Worm (Caenorhabditis elegans): ENCODE results near the gene lin-14.
A peak's percentile ranks its signal among the peaks of the same experiment; 100 is the strongest.

lin-14 gene

DNA sequence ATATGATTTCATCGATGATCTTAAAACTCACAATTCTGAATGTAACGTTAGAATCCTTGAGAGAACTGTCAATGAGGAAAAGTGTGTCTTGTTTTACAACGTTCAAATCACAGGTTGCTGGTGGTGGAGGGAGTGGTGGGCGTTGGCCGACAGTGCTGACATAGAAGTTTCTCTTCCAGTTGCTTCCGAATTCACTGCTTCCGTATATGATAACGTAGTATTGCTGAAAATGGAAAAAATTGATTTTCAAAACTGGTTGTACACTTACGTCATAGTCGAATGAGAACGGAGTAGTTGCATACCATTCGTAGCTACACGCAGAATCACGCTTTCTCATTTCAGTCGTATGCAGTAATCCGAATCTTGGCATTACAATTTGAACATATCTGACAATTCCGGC, 26.5 kb downstream of the lin-14 start:
- no peak for TF ChIP-seq lin-15B (tag; optimal IDR thresholded peaks at IDR 0.05)
- no peak for TF ChIP-seq unc-62 (GFP tag; optimal IDR thresholded peaks at IDR 0.05)
- TF ChIP-seq unc-39 (tag; optimal IDR thresholded peaks at IDR 0.05) = no peak
- no peak for TF ChIP-seq nhr-12 (tag; optimal IDR thresholded peaks at IDR 0.05)
- no peak for TF ChIP-seq elt-3 (tag; optimal IDR thresholded peaks at IDR 0.05)
- TF ChIP-seq egl-27 (tag; optimal IDR thresholded peaks at IDR 0.05) = no peak

DNA sequence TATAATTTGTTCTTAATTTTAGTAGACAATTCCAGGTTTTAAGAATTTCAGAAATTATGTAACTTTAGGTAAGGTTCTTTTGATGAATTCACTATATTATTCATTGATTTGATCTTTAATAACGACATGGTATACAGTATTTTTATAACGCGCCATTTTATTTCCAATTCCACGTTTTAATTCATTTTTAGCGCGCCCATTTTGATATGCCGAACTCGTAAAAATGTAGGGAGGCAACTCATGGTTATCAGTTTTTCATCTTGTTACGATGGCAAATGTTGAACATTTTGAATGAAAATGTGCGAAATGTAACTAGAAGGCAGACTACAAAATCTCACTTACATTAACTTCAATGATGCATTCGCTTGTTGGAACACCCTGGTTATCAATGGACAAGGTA, 33.5 kb downstream of the lin-14 start:
- no peak for TF ChIP-seq skn-1 (tag; optimal IDR thresholded peaks at IDR 0.05)
- peak; percentile 62 for TF ChIP-seq pqm-1 (tag; optimal IDR thresholded peaks at IDR 0.05)
- no peak for TF ChIP-seq ceh-28 (tag; optimal IDR thresholded peaks at IDR 0.05)
- no peak for TF ChIP-seq ceh-9 (tag; optimal IDR thresholded peaks at IDR 0.05)
- no peak for TF ChIP-seq ceh-82 (tag; optimal IDR thresholded peaks at IDR 0.05)
- TF ChIP-seq nhr-237 (tag; optimal IDR thresholded peaks at IDR 0.05) = no peak
- no peak for TF ChIP-seq fkh-2 (tag; optimal IDR thresholded peaks at IDR 0.05)
- no peak for TF ChIP-seq egl-5 (tag; optimal IDR thresholded peaks at IDR 0.05)
- no peak for TF ChIP-seq lin-39 (tag; optimal IDR thresholded peaks at IDR 0.05)
- TF ChIP-seq mdl-1 (tag; optimal IDR thresholded peaks at IDR 0.05) = no peak
- no peak for TF ChIP-seq nhr-11 (tag; optimal IDR thresholded peaks at IDR 0.05)
- no peak for TF ChIP-seq nhr-77 (tag; optimal IDR thresholded peaks at IDR 0.05)
- TF ChIP-seq elt-2 (tag; optimal IDR thresholded peaks at IDR 0.05) = peak; percentile 68

DNA sequence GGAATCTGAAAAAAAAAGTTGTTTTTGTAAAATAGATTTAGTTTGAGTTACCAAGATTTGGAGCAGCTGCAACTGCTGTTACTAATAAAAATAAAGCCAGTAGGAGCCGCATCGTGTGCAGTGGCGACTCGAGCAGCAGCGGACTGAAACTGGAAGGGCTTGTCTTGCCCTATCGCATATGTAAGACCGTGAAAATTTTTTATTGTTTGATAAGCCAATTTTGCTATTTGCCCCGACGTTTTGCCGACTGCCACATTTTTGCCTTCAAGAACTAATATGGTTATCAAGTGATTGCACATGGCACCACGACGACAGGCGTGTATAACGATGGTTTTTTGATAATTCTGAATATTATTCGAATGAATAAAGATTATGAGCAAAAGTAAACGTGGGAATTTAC, 34.4 kb downstream of the lin-14 start, which contains the start of gene T25C12.3:
TSS of gene T25C12.3 (minus strand) at position 262 of the 400 bp plus-strand sequence.
- TF ChIP-seq R02D3.7 (tag; optimal IDR thresholded peaks at IDR 0.05) (no peak), nhr-67 (tag; optimal IDR thresholded peaks at IDR 0.05) (no peak), elt-2 (tag; optimal IDR thresholded peaks at IDR 0.05) (peak; percentile 80)

ce11 chrX:11500589-11500988, 35.2 kb downstream of the lin-14 start:
- TF ChIP-seq ceh-16 (tag; optimal IDR thresholded peaks at IDR 0.05) (no peak), elt-2 (tag; optimal IDR thresholded peaks at IDR 0.05) (peak; percentile 76)

ce11 chrX:11501967-11502366, 36.6 kb downstream of the lin-14 start, which contains the start of gene F29G6.1:
F29G6.1 (plus strand) TSS chrX:11502267.
- TF ChIP-seq nhr-25 (tag; optimal IDR thresholded peaks at IDR 0.05) (peak; percentile 21), nfya-1 (tag; optimal IDR thresholded peaks at IDR 0.05; ENCODE audit: insufficient read depth) (no peak)

ce11 chrX:11507836-11508235, 42.5 kb downstream of the lin-14 start:
- TF ChIP-seq ztf-11 (tag; optimal IDR thresholded peaks at IDR 0.05) (no peak), elt-2 (tag; optimal IDR thresholded peaks at IDR 0.05) (no peak), lin-39 (tag; optimal IDR thresholded peaks at IDR 0.05) (no peak), ZK546.5 (tag; optimal IDR thresholded peaks at IDR 0.05) (no peak), nhr-76 (tag; optimal IDR thresholded peaks at IDR 0.05) (no peak), aly-2 (tag; optimal IDR thresholded peaks at IDR 0.05) (no peak), ama-1 (optimal IDR thresholded peaks at IDR 0.05) (no peak), hmg-11 (tag; optimal IDR thresholded peaks at IDR 0.05) (no peak), skn-1 (tag; optimal IDR thresholded peaks at IDR 0.05) (no peak), mml-1 (tag; optimal IDR thresholded peaks at IDR 0.05) (no peak)

DNA sequence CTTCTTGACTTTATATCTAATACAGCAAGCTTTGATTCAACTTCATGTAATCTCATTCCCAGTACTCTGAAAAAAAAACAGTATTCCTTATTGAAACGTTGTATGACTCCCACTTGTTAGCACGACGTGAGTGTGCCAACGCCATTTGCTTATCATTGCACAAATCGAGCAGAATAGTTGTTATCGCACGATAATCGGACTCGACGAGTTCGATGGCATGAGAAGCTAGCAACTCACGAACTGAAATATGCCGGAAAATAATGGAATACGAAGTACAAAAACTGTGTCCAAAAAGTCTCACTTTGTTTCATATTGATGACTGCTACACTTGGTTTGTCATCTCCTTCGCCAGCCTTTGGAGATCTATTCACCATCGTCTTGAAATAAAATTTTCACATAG, 44.2 kb downstream of the lin-14 start:
- no peak for TF ChIP-seq nfya-1 (tag; optimal IDR thresholded peaks at IDR 0.05; ENCODE audit: insufficient read depth)
- TF ChIP-seq fos-1 (tag; optimal IDR thresholded peaks at IDR 0.05) = no peak
- TF ChIP-seq tbx-2 (tag; optimal IDR thresholded peaks at IDR 0.05) = no peak
- no peak for TF ChIP-seq unc-39 (tag; optimal IDR thresholded peaks at IDR 0.05)
- no peak for TF ChIP-seq snpc-4 (tag; optimal IDR thresholded peaks at IDR 0.05)
- TF ChIP-seq nhr-67 (tag; optimal IDR thresholded peaks at IDR 0.05) = no peak
- TF ChIP-seq elt-2 (tag; optimal IDR thresholded peaks at IDR 0.05) = peak; percentile 88
- TF ChIP-seq pqm-1 (tag; optimal IDR thresholded peaks at IDR 0.05) = peak; percentile 75
- no peak for TF ChIP-seq lin-39 (tag; optimal IDR thresholded peaks at IDR 0.05)

Measured in whole organism, L3 larva.